Worm (Caenorhabditis elegans): ENCODE data around the gene gly-11.

Gene gly-11

DNA sequence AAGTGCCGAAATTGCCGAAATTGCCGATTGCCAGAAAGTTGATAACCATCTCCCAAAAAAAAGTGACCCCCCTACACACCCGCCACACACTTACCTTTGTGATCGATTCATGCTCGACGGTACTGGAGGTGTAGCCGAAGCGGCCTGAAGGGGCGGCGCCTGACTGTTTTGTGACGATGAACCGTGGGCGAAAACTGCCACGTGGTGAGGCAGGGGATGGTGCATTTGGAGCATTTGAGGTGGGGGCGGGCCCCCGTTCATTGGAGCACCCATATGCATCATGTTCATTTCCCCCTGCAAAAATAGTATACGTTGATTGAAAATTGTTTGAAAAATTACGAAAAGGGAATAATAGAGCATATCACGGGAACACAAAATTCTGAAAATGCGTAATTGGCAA lies 47.0 kb downstream of the gly-11 start, which contains the start of gene Y75B8A.6:
Gene Y75B8A.6 (minus strand): TSS at position 292 of the 400 bp plus-strand sequence.
- peak; percentile 56 for TF ChIP-seq set-16 (GFP tag; IDR thresholded peaks at IDR 0.05)
- TF ChIP-seq lsy-2 (tag; optimal IDR thresholded peaks at IDR 0.05) = no peak

DNA sequence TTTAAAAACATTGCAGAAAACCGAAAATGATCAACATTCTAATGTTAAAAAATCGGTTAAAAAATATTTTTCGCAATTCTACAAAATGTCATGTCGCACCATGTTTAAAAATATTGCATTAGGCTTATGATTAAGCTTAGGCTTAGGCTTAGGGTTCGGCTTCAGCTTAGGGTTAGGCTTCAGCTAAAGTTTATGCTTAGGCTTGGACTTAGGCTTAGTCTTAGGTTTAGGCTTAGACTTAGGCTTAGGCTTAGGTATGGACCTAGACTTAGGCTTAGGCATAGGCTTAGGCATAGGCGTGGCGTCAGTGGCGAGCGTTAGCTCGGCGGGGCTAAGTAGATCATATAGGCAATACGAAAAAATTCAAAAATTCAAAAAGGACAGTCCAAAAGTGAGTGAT lies 52.7 kb downstream of the gly-11 start:
- no peak for TF ChIP-seq nhr-237 (tag; optimal IDR thresholded peaks at IDR 0.05)
- no peak for TF ChIP-seq dmd-9 (GFP tag; IDR thresholded peaks at IDR 0.05)
- TF ChIP-seq Y105C5A.15 (GFP tag; IDR thresholded peaks at IDR 0.05) = no peak
- TF ChIP-seq D1046.2 (GFP tag; IDR thresholded peaks at IDR 0.05) = no peak
- no peak for TF ChIP-seq nhr-10 (tag; optimal IDR thresholded peaks at IDR 0.05)
- no peak for TF ChIP-seq dve-1 (tag; optimal IDR thresholded peaks at IDR 0.05; ENCODE audit: insufficient read depth)
- TF ChIP-seq hmg-1.1 (GFP tag; IDR thresholded peaks at IDR 0.05) = no peak
- no peak for TF ChIP-seq spr-1 (tag; optimal IDR thresholded peaks at IDR 0.05)
- TF ChIP-seq ceh-44 (GFP tag; IDR thresholded peaks at IDR 0.05) = no peak
- no peak for TF ChIP-seq nhr-77 (tag; optimal IDR thresholded peaks at IDR 0.05)
- TF ChIP-seq rbr-2 (tag; optimal IDR thresholded peaks at IDR 0.05) = no peak
- no peak for TF ChIP-seq ZK337.2 (GFP tag; IDR thresholded peaks at IDR 0.05)
- TF ChIP-seq nhr-102 (tag; optimal IDR thresholded peaks at IDR 0.05) = no peak
- no peak for TF ChIP-seq F37D6.2 (tag; optimal IDR thresholded peaks at IDR 0.05)
- TF ChIP-seq saeg-2 (GFP tag; IDR thresholded peaks at IDR 0.05) = no peak
- TF ChIP-seq spr-3 (GFP tag; optimal IDR thresholded peaks at IDR 0.05) = no peak
- TF ChIP-seq madf-9 (GFP tag; conservative IDR thresholded peaks at IDR 0.05) = no peak
- TF ChIP-seq zfp-3 (GFP tag; conservative IDR thresholded peaks at IDR 0.05) = no peak

DNA sequence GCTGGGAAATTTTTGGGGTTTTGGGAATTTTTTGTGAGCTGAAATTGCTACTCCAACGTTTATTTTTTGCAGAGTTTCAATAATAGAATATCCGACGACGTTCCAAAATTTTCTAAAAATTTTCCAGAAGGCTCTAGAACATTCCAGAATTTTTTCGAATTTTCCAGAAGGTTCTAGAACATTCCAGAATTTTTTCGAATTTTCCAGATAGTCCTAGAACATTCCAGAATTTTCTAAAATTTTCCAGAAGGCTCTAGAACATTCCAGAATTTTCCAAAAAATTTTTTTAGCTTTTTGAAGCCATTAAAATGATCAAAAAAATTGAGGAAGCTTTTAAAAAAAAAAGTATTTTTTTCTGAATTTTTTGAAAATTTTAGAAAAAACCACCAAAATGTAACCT lies 53.6 kb downstream of the gly-11 start:
- TF ChIP-seq fos-1 (tag; optimal IDR thresholded peaks at IDR 0.05) = no peak
- TF ChIP-seq aha-1 (tag) = no peak
- TF ChIP-seq lin-1 (GFP tag; IDR thresholded peaks at IDR 0.05) = no peak
- no peak for TF ChIP-seq zfp-3 (GFP tag; conservative IDR thresholded peaks at IDR 0.05)
- no peak for TF ChIP-seq nhr-48 (tag; optimal IDR thresholded peaks at IDR 0.05)
- TF ChIP-seq egl-27 (tag; optimal IDR thresholded peaks at IDR 0.05) = no peak
- no peak for TF ChIP-seq zfp-2 (tag; optimal IDR thresholded peaks at IDR 0.05)
- TF ChIP-seq nhr-10 (tag; optimal IDR thresholded peaks at IDR 0.05) = no peak
- TF ChIP-seq vab-7 (GFP tag; IDR thresholded peaks at IDR 0.05) = no peak
- TF ChIP-seq snpc-4 (tag; optimal IDR thresholded peaks at IDR 0.05) = no peak
- no peak for TF ChIP-seq ceh-82 (tag; optimal IDR thresholded peaks at IDR 0.05)
- TF ChIP-seq ztf-11 (tag; optimal IDR thresholded peaks at IDR 0.05) = no peak
- no peak for TF ChIP-seq skn-1 (tag; optimal IDR thresholded peaks at IDR 0.05)
- no peak for TF ChIP-seq hlh-11 (tag; optimal IDR thresholded peaks at IDR 0.05)
- no peak for TF ChIP-seq ceh-20 (GFP tag; IDR thresholded peaks at IDR 0.05)
- no peak for TF ChIP-seq ztf-7 (tag; optimal IDR thresholded peaks at IDR 0.05)
- no peak for TF ChIP-seq lin-29 (GFP tag; IDR thresholded peaks at IDR 0.05)
- TF ChIP-seq nhr-6 (tag; optimal IDR thresholded peaks at IDR 0.05) = no peak
- TF ChIP-seq nhr-42 (GFP tag; IDR thresholded peaks at IDR 0.05) = no peak
- TF ChIP-seq F49E8.2 (tag; optimal IDR thresholded peaks at IDR 0.05; ENCODE audit: borderline replicate concordance) = no peak

Measured in whole organism, L4 larva.